Fruit fly (Drosophila melanogaster) whole organism, adult: ENCODE measurements around the gene CG11360.

ENCODE experiments used
- CG1620 ChIP-seq: fragments of 200-800 bp; sonication (Bioruptor generic); optimal IDR thresholded peaks from 2 replicates; lab custom pipeline; 2016; ENCODE audit warnings: missing biosample characterization, missing genetic modification characterization
- CG5204 ChIP-seq: fragments of 200-800 bp; sonication (Bioruptor generic); optimal IDR thresholded peaks from 2 replicates; lab custom pipeline; 2016; ENCODE audit warnings: missing biosample characterization, missing genetic modification characterization
- CG7045 ChIP-seq: fragments of 200-800 bp; sonication (Bioruptor generic); optimal IDR thresholded peaks from 2 replicates; lab custom pipeline; 2017; ENCODE audit warnings: missing biosample characterization, mild to moderate bottlenecking, missing genetic modification characterization
- CG7101 ChIP-seq: fragments of 200-800 bp; sonication (Bioruptor generic); optimal IDR thresholded peaks from 2 replicates; lab custom pipeline; 2018; ENCODE audit warnings: missing biosample characterization, mild to moderate bottlenecking, missing genetic modification characterization, moderate library complexity
- Clk ChIP-seq: fragments of 200-800 bp; sonication (Bioruptor generic); optimal IDR thresholded peaks from 2 replicates; lab custom pipeline; 2017; ENCODE audit warnings: missing biosample characterization, missing genetic modification characterization
- Crg-1 ChIP-seq: fragments of 200-800 bp; sonication (Bioruptor generic); optimal IDR thresholded peaks from 2 replicates; lab custom pipeline; 2016; ENCODE audit warnings: missing biosample characterization, missing genetic modification characterization
- Mnt ChIP-seq: fragments of 200-800 bp; sonication (Bioruptor generic); optimal IDR thresholded peaks from 2 replicates; lab custom pipeline; 2016; ENCODE audit warnings: missing biosample characterization, mild to moderate bottlenecking, missing genetic modification characterization
- cic ChIP-seq: fragments of 200-800 bp; sonication (Bioruptor generic); optimal IDR thresholded peaks from 2 replicates; lab custom pipeline; 2017; ENCODE audit warnings: missing biosample characterization, mild to moderate bottlenecking, missing genetic modification characterization, moderate library complexity
- kay ChIP-seq: fragments of 200-800 bp; sonication (Bioruptor generic); peaks from one replicate; lab custom pipeline; 2016; ENCODE audit warnings: missing biosample characterization, missing genetic modification characterization, borderline replicate concordance
- ovo ChIP-seq: fragments of 200-800 bp; sonication (Bioruptor generic); optimal IDR thresholded peaks from 2 replicates; lab custom pipeline; 2016; ENCODE audit warnings: missing biosample characterization, missing genetic modification characterization
- pad ChIP-seq: fragments of 200-800 bp; sonication (Bioruptor generic); optimal IDR thresholded peaks from 3 replicates; lab custom pipeline; 2017; ENCODE audit warnings: missing biosample characterization, missing genetic modification characterization, mild to moderate bottlenecking, moderate library complexity, missing genetic modification reagents
- toe ChIP-seq: fragments of 200-800 bp; sonication (Bioruptor generic); optimal IDR thresholded peaks from 2 replicates; lab custom pipeline; 2016; ENCODE audit warnings: missing biosample characterization, missing genetic modification characterization

DNA sequence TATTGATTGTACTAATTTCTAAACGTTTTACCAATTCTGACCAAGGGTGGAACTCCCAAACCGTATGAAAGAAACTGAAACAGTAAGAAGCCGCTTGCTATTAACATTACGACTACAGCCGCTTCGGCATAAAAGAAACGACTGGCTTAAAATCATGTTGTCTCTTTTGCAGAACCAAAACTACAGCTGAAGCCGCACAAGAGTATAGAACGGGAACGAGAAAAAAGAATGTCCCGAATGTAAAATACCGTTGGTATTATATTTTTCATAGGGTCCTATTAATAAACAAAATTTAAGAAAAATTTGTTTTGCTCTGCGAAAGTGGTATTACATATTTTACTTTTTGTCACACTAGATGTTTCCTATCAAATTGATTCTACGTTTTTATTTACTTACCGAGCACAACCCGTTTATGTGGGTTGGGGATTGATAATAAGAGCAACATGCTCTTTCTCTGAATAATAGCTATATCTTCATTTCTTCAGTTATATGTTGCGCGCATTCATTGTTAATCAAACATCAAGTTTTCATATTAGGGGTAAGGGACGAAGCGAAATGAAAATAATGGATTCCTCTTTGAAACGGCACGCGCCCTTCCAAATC is 24.4 kb upstream of the CG11360 start, which contains the start of gene Ekar:
- TF ChIP-seq kay (GFP tag; lab: Kevin White, UChicago) (peak; percentile 72), CG7101 (tag; lab: Kevin White, UChicago) (no peak), cic (GFP tag; lab: Kevin White, UChicago) (no peak), Mnt (GFP tag; lab: Kevin White, UChicago) (no peak), CG5204 (GFP tag; lab: Kevin White, UChicago) (no peak), ovo (GFP tag; lab: Kevin White, UChicago) (no peak), CG1620 (GFP tag; lab: Kevin White, UChicago) (no peak), CG7045 (GFP tag; lab: Kevin White, UChicago) (no peak), pad (GFP tag; lab: Kevin White, UChicago) (no peak), toe (no peak), Clk (GFP tag; lab: Kevin White, UChicago) (no peak), Crg-1 (GFP tag; lab: Kevin White, UChicago) (no peak)
